Fruit fly (Drosophila melanogaster) whole organism, prepupa: ENCODE measurements at regions not wholly inside any gene's neighbourhood (a gene's known extent, or its start where the extent isn't known, plus 50 kb on each side); places are given as distances from the start of the nearest gene placed in this dataset.
A peak's percentile ranks its signal among the peaks of the same experiment; 100 is the strongest.

Experiments used
- Blimp-1 ChIP-seq: fragments of 200-800 bp; sonication (Bioruptor generic); optimal IDR thresholded peaks from 3 replicates; lab custom pipeline; 2017; ENCODE audit warnings: missing biosample characterization, missing genetic modification characterization, mild to moderate bottlenecking, moderate library complexity, missing genetic modification reagents
- CG10631 ChIP-seq: fragments of 200-800 bp; sonication (Bioruptor generic); optimal IDR thresholded peaks from 2 replicates; lab custom pipeline; 2016; ENCODE audit warnings: missing biosample characterization, missing genetic modification characterization
- CG10669 ChIP-seq: fragments of 200-800 bp; sonication (Bioruptor generic); optimal IDR thresholded peaks from 3 replicates; lab custom pipeline; 2018; ENCODE audit warnings: missing biosample characterization, mild to moderate bottlenecking, missing genetic modification characterization, moderate library complexity
- CG11294 ChIP-seq: fragments of 200-800 bp; sonication (Bioruptor generic); IDR thresholded peaks from 2 replicates; pipeline ENCODE4 v1.3.6; 2022; ENCODE audit warnings: missing biosample characterization, missing genetic modification characterization
- CG11902 ChIP-seq: fragments of 200-800 bp; sonication (Bioruptor generic); optimal IDR thresholded peaks from 3 replicates; lab custom pipeline; 2016; ENCODE audit warnings: missing biosample characterization, missing genetic modification characterization
- CG15336 ChIP-seq: fragments of 200-800 bp; sonication (Bioruptor generic); IDR thresholded peaks from 2 replicates; pipeline ENCODE4 v1.3.6; 2022; ENCODE audit warnings: missing biosample characterization, missing genetic modification characterization
- CG16779 ChIP-seq: fragments of 200-800 bp; sonication (Bioruptor generic); optimal IDR thresholded peaks from 3 replicates; lab custom pipeline; 2017; ENCODE audit warnings: missing biosample characterization, mild to moderate bottlenecking, missing genetic modification characterization
- CG3032 ChIP-seq: fragments of 200-800 bp; optimal IDR thresholded peaks from 2 replicates; lab custom pipeline; 2019; ENCODE audit warnings: missing biosample characterization, mild to moderate bottlenecking, missing genetic modification characterization, moderate library complexity
- CG31627 ChIP-seq: fragments of 200-800 bp; sonication (Bioruptor generic); optimal IDR thresholded peaks from 3 replicates; lab custom pipeline; 2016; ENCODE audit warnings: missing biosample characterization, missing genetic modification characterization
- CG32006 ChIP-seq: fragments of 200-800 bp; sonication (Bioruptor generic); optimal IDR thresholded peaks from 3 replicates; lab custom pipeline; 2017; ENCODE audit warnings: missing biosample characterization, mild to moderate bottlenecking, missing genetic modification characterization
- CG34406 ChIP-seq: fragments of 200-800 bp; sonication (Bioruptor generic); optimal IDR thresholded peaks from 3 replicates; lab custom pipeline; 2016; ENCODE audit warnings: missing biosample characterization, missing genetic modification characterization
- CG3919 ChIP-seq: fragments of 200-800 bp; sonication (Bioruptor generic); optimal IDR thresholded peaks from 3 replicates; lab custom pipeline; 2016; ENCODE audit warnings: missing biosample characterization, missing genetic modification characterization
- CG4318 ChIP-seq: fragments of 200-800 bp; sonication (Bioruptor generic); optimal IDR thresholded peaks from 3 replicates; lab custom pipeline; 2017; ENCODE audit warnings: missing biosample characterization, mild to moderate bottlenecking, missing genetic modification characterization
- CG6163 ChIP-seq: fragments of 200-800 bp; sonication (Bioruptor generic); IDR thresholded peaks from 3 replicates; pipeline ENCODE4 v1.3.6; 2022; ENCODE audit warnings: missing biosample characterization, missing genetic modification characterization
- CG6792 ChIP-seq: fragments of 200-800 bp; sonication (Bioruptor generic); optimal IDR thresholded peaks from 3 replicates; lab custom pipeline; 2016; ENCODE audit warnings: missing biosample characterization, missing genetic modification characterization
- CG6808 ChIP-seq: fragments of 200-800 bp; sonication (Bioruptor generic); optimal IDR thresholded peaks from 3 replicates; lab custom pipeline; 2017; ENCODE audit warnings: missing biosample characterization, missing genetic modification characterization, mild to moderate bottlenecking, moderate library complexity, missing genetic modification reagents
- CG6854 ChIP-seq: fragments of 200-800 bp; sonication (Bioruptor generic); optimal IDR thresholded peaks from 2 replicates; lab custom pipeline; 2017; ENCODE audit warnings: missing biosample characterization, mild to moderate bottlenecking, missing genetic modification characterization
- CG7368 ChIP-seq: fragments of 200-800 bp; sonication (Bioruptor generic); optimal IDR thresholded peaks from 3 replicates; lab custom pipeline; 2016; ENCODE audit warnings: missing biosample characterization, missing genetic modification characterization
- CG8119 ChIP-seq: fragments of 200-800 bp; sonication (Bioruptor generic); IDR thresholded peaks from 3 replicates; pipeline ENCODE4 v1.3.6; 2022; ENCODE audit warnings: missing biosample characterization, missing genetic modification characterization
- CG9139 ChIP-seq: fragments of 200-800 bp; sonication (Bioruptor generic); optimal IDR thresholded peaks from 3 replicates; lab custom pipeline; 2017; ENCODE audit warnings: missing biosample characterization, mild to moderate bottlenecking, missing genetic modification characterization
- Eip75B ChIP-seq: fragments of 200-800 bp; sonication (Bioruptor generic); optimal IDR thresholded peaks from 3 replicates; lab custom pipeline; 2016; ENCODE audit warnings: missing biosample characterization, missing genetic modification characterization
- Eip78C ChIP-seq: fragments of 200-800 bp; sonication (Bioruptor generic); peaks from one replicate; lab custom pipeline; 2016; ENCODE audit warnings: missing biosample characterization, missing genetic modification characterization
- Eip93F ChIP-seq: fragments of 200-800 bp; sonication (Bioruptor generic); optimal IDR thresholded peaks from 2 replicates; lab custom pipeline; 2016; ENCODE audit warnings: missing biosample characterization, mild to moderate bottlenecking, missing genetic modification characterization
- Ets21C ChIP-seq: fragments of 200-800 bp; sonication (Bioruptor generic); optimal IDR thresholded peaks from 3 replicates; lab custom pipeline; 2016; ENCODE audit warnings: missing biosample characterization, missing genetic modification characterization
- Gug ChIP-seq: fragments of 200-800 bp; sonication (Bioruptor generic); IDR thresholded peaks from 2 replicates; pipeline ENCODE4 v1.3.6; 2022; ENCODE audit warnings: missing biosample characterization, missing genetic modification characterization
- Hr38 ChIP-seq: sonication (Bioruptor generic); optimal IDR thresholded peaks from 2 replicates; lab custom pipeline; 2016; ENCODE audit warnings: missing biosample characterization, missing genetic modification characterization
- Hr39 ChIP-seq: fragments of 200-800 bp; sonication (Bioruptor generic); optimal IDR thresholded peaks from 2 replicates; lab custom pipeline; 2016; ENCODE audit warnings: missing biosample characterization, missing genetic modification characterization
- Lpt ChIP-seq: fragments of 200-800 bp; sonication (Bioruptor generic); optimal IDR thresholded peaks from 3 replicates; lab custom pipeline; 2016; ENCODE audit warnings: missing biosample characterization, missing genetic modification characterization
- OdsH ChIP-seq: fragments of 200-800 bp; sonication (Bioruptor generic); optimal IDR thresholded peaks from 3 replicates; lab custom pipeline; 2016; ENCODE audit warnings: missing biosample characterization, missing genetic modification characterization
- Sox102F ChIP-seq: fragments of 200-800 bp; sonication (Bioruptor generic); optimal IDR thresholded peaks from 2 replicates; lab custom pipeline; 2016; ENCODE audit warnings: missing biosample characterization, mild to moderate bottlenecking, missing genetic modification characterization
- Sox14 ChIP-seq: fragments of 200-800 bp; sonication (Bioruptor generic); optimal IDR thresholded peaks from 3 replicates; lab custom pipeline; 2016; ENCODE audit warnings: missing biosample characterization, missing genetic modification characterization
- Sox15 ChIP-seq: fragments of 200-800 bp; sonication (Bioruptor generic); optimal IDR thresholded peaks from 3 replicates; lab custom pipeline; 2016; ENCODE audit warnings: missing biosample characterization, missing genetic modification characterization
- achi ChIP-seq: fragments of 200-800 bp; sonication (Bioruptor generic); optimal IDR thresholded peaks from 3 replicates; lab custom pipeline; 2016; ENCODE audit warnings: missing biosample characterization, missing genetic modification characterization
- acj6 ChIP-seq: fragments of 200-800 bp; sonication (Bioruptor generic); optimal IDR thresholded peaks from 3 replicates; lab custom pipeline; 2016; ENCODE audit warnings: missing biosample characterization, missing genetic modification characterization
- cyc ChIP-seq: fragments of 200-800 bp; sonication (Bioruptor generic); optimal IDR thresholded peaks from 3 replicates; lab custom pipeline; 2016; ENCODE audit warnings: missing biosample characterization, missing genetic modification characterization
- dac ChIP-seq: fragments of 200-800 bp; sonication (Bioruptor generic); optimal IDR thresholded peaks from 2 replicates; lab custom pipeline; 2017; ENCODE audit warnings: missing biosample characterization, mild to moderate bottlenecking, missing genetic modification characterization
- eg ChIP-seq: fragments of 200-800 bp; sonication (Bioruptor generic); IDR thresholded peaks from 3 replicates; pipeline ENCODE4 v1.3.6; 2022; ENCODE audit warnings: missing biosample characterization, missing genetic modification characterization
- esn ChIP-seq: fragments of 200-800 bp; sonication (Bioruptor generic); optimal IDR thresholded peaks from 2 replicates; lab custom pipeline; 2016; ENCODE audit warnings: missing biosample characterization, mild to moderate bottlenecking, missing genetic modification characterization, moderate library complexity
- fd59A ChIP-seq: fragments of 200-800 bp; sonication (Bioruptor generic); optimal IDR thresholded peaks from 2 replicates; lab custom pipeline; 2017; ENCODE audit warnings: missing biosample characterization, mild to moderate bottlenecking, missing genetic modification characterization, missing genetic modification reagents
- fd85E ChIP-seq: fragments of 200-800 bp; sonication (Bioruptor generic); optimal IDR thresholded peaks from 3 replicates; lab custom pipeline; 2016; ENCODE audit warnings: missing biosample characterization, missing genetic modification characterization
- fkh ChIP-seq: fragments of 200-800 bp; sonication (Bioruptor generic); optimal IDR thresholded peaks from 3 replicates; lab custom pipeline; 2017; ENCODE audit warnings: missing biosample characterization, mild to moderate bottlenecking, missing genetic modification characterization, moderate library complexity
- lz ChIP-seq: fragments of 200-800 bp; sonication (Bioruptor generic); optimal IDR thresholded peaks from 3 replicates; lab custom pipeline; 2016; ENCODE audit warnings: missing biosample characterization, missing genetic modification characterization
- net ChIP-seq: fragments of 200-800 bp; sonication (Bioruptor generic); optimal IDR thresholded peaks from 3 replicates; lab custom pipeline; 2016; ENCODE audit warnings: missing biosample characterization, missing genetic modification characterization
- salr ChIP-seq, 2 experiments: fragments of 200-800 bp; sonication (Bioruptor generic); optimal IDR thresholded peaks; 3 replicates each; lab custom pipeline; 2016 to 2018; ENCODE audit warnings: missing biosample characterization in 2 of 2, missing genetic modification characterization in 2 of 2, mild to moderate bottlenecking in 1 of 2
- spab ChIP-seq: fragments of 200-800 bp; sonication (Bioruptor generic); optimal IDR thresholded peaks from 2 replicates; lab custom pipeline; 2017; ENCODE audit warnings: missing biosample characterization, mild to moderate bottlenecking, missing genetic modification characterization, missing genetic modification reagents
- ss ChIP-seq, 2 experiments: fragments of 200-800 bp; sonication (Bioruptor generic); optimal IDR thresholded peaks; 2 replicates in 1 of 2; 3 replicates in 1 of 2; lab custom pipeline; 2017 to 2018; ENCODE audit warnings: mild to moderate bottlenecking in 2 of 2, missing biosample characterization in 2 of 2, missing genetic modification characterization in 2 of 2, moderate library complexity in 1 of 2
- topi ChIP-seq: fragments of 200-800 bp; sonication (Bioruptor generic); optimal IDR thresholded peaks from 3 replicates; lab custom pipeline; 2016; ENCODE audit warnings: missing biosample characterization, missing genetic modification characterization
- vri ChIP-seq: fragments of 200-800 bp; sonication (Bioruptor generic); optimal IDR thresholded peaks from 3 replicates; lab custom pipeline; 2016; ENCODE audit warnings: missing biosample characterization, mild to moderate bottlenecking, missing genetic modification characterization

DNA sequence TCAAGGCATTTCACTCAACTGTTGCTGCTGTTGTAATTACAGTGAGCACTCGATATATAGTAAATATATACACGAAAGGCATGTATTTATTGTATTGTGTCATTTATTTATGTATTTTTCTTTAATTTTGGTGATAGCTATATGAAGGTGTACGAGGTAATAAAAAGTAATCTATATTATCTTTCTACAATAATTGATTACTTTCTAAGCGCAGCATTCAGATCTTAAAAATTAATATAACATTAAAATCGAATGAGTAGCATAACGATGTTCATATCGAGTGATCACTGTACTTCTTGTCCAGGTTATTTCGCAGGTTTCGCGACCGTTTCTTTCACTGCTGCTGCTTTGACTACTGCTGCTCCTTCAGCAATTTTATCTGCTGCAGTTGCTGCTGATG is 74.1 kb downstream of the Ste12DOR start (continued):
- TF ChIP-seq CG7368 (GFP tag; lab: Kevin White, UChicago) (no peak), CG10631 (GFP tag; lab: Kevin White, UChicago) (peak; percentile 79), CG34406 (GFP tag; lab: Kevin White, UChicago) (peak; percentile 46), Ets21C (GFP tag; lab: Kevin White, UChicago) (peak; percentile 39), ss (GFP tag; optimal IDR thresholded peaks at IDR 0.05; lab: Kevin White, UChicago) (peak; percentile 81), fd85E (no peak), CG4318 (peak; percentile 67), net (peak; percentile 52), CG10669 (peak; percentile 48), Blimp-1 (GFP tag; lab: Kevin White, UChicago) (no peak), fkh (GFP tag; lab: Kevin White, UChicago) (no peak), Sox102F (GFP tag; lab: Kevin White, UChicago) (peak; percentile 38), CG9139 (GFP tag; lab: Kevin White, UChicago) (no peak), CG6163 (GFP tag; lab: Robert Waterston, UW) (peak; percentile 73), Sox15 (GFP tag; lab: Kevin White, UChicago) (peak; percentile 42), Hr38 (GFP tag; lab: Kevin White, UChicago) (no peak), CG6792 (peak; percentile 72), CG11902 (no peak), CG11294 (GFP tag; lab: Robert Waterston, UW) (no peak), CG3919 (GFP tag; lab: Kevin White, UChicago) (peak; percentile 15), CG15336 (GFP tag; lab: Robert Waterston, UW) (peak; percentile 71), Sox14 (GFP tag; lab: Kevin White, UChicago) (peak; percentile 76), CG3032 (tag; lab: Kevin White, UChicago) (peak; percentile 79), Lpt (GFP tag; lab: Kevin White, UChicago) (peak; percentile 60), achi (GFP tag; lab: Kevin White, UChicago) (peak; percentile 79), CG16779 (peak; percentile 18), OdsH (GFP tag; lab: Kevin White, UChicago) (peak; percentile 78), eg (GFP tag; lab: Robert Waterston, UW) (peak; percentile 57; the same call in 1 of the 3 replicates), Gug (GFP tag; lab: Robert Waterston, UW) (peak; percentile 66), salr (GFP tag; optimal IDR thresholded peaks at IDR 0.05; lab: Kevin White, UChicago) (no peak), Eip78C (GFP tag; lab: Kevin White, UChicago) (peak; percentile 96), cyc (GFP tag; lab: Kevin White, UChicago) (no peak), Eip93F (GFP tag; lab: Kevin White, UChicago) (no peak), vri (GFP tag; lab: Kevin White, UChicago) (peak; percentile 21), CG6854 (GFP tag; lab: Kevin White, UChicago) (no peak), Eip75B (peak; percentile 51), lz (GFP tag; lab: Kevin White, UChicago) (peak; percentile 60), esn (GFP tag; lab: Kevin White, UChicago) (peak; percentile 76), Hr39 (GFP tag; lab: Kevin White, UChicago) (peak; percentile 58), acj6 (GFP tag; lab: Kevin White, UChicago) (peak; percentile 72)

DNA sequence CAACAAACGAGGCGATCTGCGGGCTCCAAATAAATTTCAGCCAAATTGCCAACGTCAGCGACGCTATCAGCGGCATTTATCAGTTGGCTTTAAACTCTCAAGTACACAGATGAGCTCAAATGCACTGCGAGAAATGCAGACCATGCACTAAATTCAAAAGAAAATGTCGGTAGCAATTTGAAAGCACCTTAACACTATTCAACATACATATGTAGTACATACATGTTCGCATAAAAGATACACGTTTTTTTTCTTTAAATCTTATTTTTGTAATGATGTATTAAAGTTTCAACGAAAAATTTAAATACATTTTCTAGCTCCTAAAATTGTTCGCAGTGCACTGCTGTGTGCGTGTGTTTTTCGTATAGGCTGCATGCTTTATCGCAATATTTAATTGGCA is 73.5 kb downstream of the Ste12DOR start:
- TF ChIP-seq Eip93F (GFP tag; lab: Kevin White, UChicago) (no peak), CG32006 (GFP tag; lab: Kevin White, UChicago) (peak; percentile 64), dac (GFP tag; lab: Kevin White, UChicago) (peak; percentile 36), CG6854 (GFP tag; lab: Kevin White, UChicago) (no peak), achi (GFP tag; lab: Kevin White, UChicago) (peak; percentile 35), lz (GFP tag; lab: Kevin White, UChicago) (peak; percentile 43), CG31627 (GFP tag; lab: Kevin White, UChicago) (peak; percentile 62), CG8119 (GFP tag; lab: Robert Waterston, UW) (peak; percentile 60), CG6808 (GFP tag; lab: Kevin White, UChicago) (no peak), Eip78C (GFP tag; lab: Kevin White, UChicago) (peak; percentile 72), CG4318 (peak; percentile 57), ss (GFP tag; optimal IDR thresholded peaks at IDR 0.05; lab: Kevin White, UChicago) (no peak), Hr38 (GFP tag; lab: Kevin White, UChicago) (no peak), CG15336 (GFP tag; lab: Robert Waterston, UW) (peak; percentile 42), topi (GFP tag; lab: Kevin White, UChicago) (peak; percentile 62), CG11902 (peak; percentile 36), CG16779 (no peak), Ets21C (GFP tag; lab: Kevin White, UChicago) (peak; percentile 50), CG6163 (GFP tag; lab: Robert Waterston, UW) (peak; percentile 62; the same call in 2 of the 3 replicates), spab (GFP tag; lab: Kevin White, UChicago) (no peak), net (no peak), fd59A (peak; percentile 5), cyc (GFP tag; lab: Kevin White, UChicago) (peak; percentile 59), CG7368 (GFP tag; lab: Kevin White, UChicago) (no peak), Hr39 (GFP tag; lab: Kevin White, UChicago) (peak; percentile 63), Sox14 (GFP tag; lab: Kevin White, UChicago) (peak; percentile 32), vri (GFP tag; lab: Kevin White, UChicago) (no peak), salr (GFP tag; optimal IDR thresholded peaks at IDR 0.05; lab: Kevin White, UChicago) (peak in 1 of 2 experiments; percentile 26)
